Fruit fly (Drosophila melanogaster): ENCODE results near the gene GILT1.

dm6 chr3R:13403032-13403459, 1.4 kb upstream of the GILT1 start, which contains the start of gene Dpm3:
- TF ChIP-seq pan (optimal IDR thresholded peaks at IDR 0.05): no peak
- no peak for TF ChIP-seq psq (optimal IDR thresholded peaks at IDR 0.05)
- TF ChIP-seq CG8478 (optimal IDR thresholded peaks at IDR 0.05): no peak

Measured in whole organism.